Worm (Caenorhabditis elegans) whole organism, late embryonic: ENCODE data around the gene srw-42.

Experiments used
- F13H6.1 ChIP-seq: sonication (generic microtip); optimal IDR thresholded peaks from 2 replicates; lab custom pipeline; 2016; ENCODE audit warnings: missing genetic modification characterization, missing compliant biosample characterization
- ama-1 ChIP-seq: fragments of 150-350 bp; optimal IDR thresholded peaks from 2 replicates; lab custom pipeline; 2014
- ceh-24 ChIP-seq: sonication (generic microtip); optimal IDR thresholded peaks from 2 replicates; lab custom pipeline; 2016; ENCODE audit warnings: mild to moderate bottlenecking, missing genetic modification characterization, missing compliant biosample characterization
- ceh-31 ChIP-seq: sonication (generic microtip); optimal IDR thresholded peaks from 2 replicates; lab custom pipeline; 2016; ENCODE audit warnings: missing genetic modification characterization, missing compliant biosample characterization
- ceh-9 ChIP-seq: sonication (generic microtip); optimal IDR thresholded peaks from 2 replicates; lab custom pipeline; 2016; ENCODE audit warnings: mild to moderate bottlenecking, missing genetic modification characterization, inconsistent platforms, missing compliant biosample characterization
- dve-1 ChIP-seq: sonication (generic microtip); optimal IDR thresholded peaks from 2 replicates; lab custom pipeline; 2017; ENCODE audit warnings: antibody characterized with exemption, mild to moderate bottlenecking, missing genetic modification characterization, missing compliant biosample characterization
- pha-4 ChIP-seq: fragments of 150-350 bp; optimal IDR thresholded peaks from 2 replicates; lab custom pipeline; 2018; ENCODE audit warnings: missing biosample characterization, missing genetic modification reagents, missing genetic modification characterization
- sox-4 ChIP-seq: sonication (generic microtip); optimal IDR thresholded peaks from 2 replicates; lab custom pipeline; 2017; ENCODE audit warnings: mild to moderate bottlenecking, missing genetic modification characterization, inconsistent platforms, missing compliant biosample characterization

DNA sequence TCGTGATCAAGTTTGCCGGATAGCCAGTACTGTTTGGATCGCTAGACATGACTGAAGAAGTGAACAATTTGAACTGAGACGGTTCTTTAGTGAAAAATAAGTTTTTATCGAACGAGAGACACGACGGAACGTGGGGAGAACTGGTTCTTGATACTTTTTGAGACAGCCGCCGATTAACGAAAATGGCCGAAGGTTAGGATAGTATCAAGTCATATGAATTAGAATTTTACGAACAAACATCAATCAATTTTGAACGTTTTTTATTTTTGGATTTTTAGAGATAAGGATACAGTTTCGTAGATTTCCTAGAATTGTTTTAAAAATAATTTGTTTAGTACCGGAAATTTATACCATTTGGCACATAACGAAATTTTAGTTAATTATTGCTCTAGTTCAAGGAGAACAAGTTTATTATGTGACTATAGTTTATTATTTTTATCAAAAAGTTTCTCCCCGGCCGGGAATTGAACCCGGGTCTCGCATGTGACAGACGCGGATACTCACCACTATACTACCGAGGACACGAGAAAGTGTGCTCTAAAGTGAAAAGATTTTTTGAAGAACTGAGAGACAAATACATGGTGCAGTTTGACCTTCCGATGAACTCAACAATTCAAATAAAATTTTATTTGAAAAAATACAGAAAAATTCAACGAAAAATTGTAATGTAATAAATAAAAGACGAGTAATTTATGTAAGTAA is 45.2 kb downstream of the srw-42 start, which contains the start of gene W06G6.20:
- TF ChIP-seq ceh-9 = no peak
- TF ChIP-seq ceh-24 (tag; lab: Kevin White, UChicago) = no peak
- no peak for TF ChIP-seq ceh-31
- no peak for TF ChIP-seq F13H6.1 (tag; lab: Kevin White, UChicago)
- no peak for TF ChIP-seq ama-1 (lab: Kevin White, UChicago)
- no peak for TF ChIP-seq dve-1 (tag; lab: Kevin White, UChicago)
- no peak for TF ChIP-seq sox-4 (tag; lab: Kevin White, UChicago)
- TF ChIP-seq pha-4 (tag; lab: Kevin White, UChicago) = no peak
